Worm (Caenorhabditis elegans): ENCODE data around the gene ZK616.5.

ZK616.5 gene

ce11 chrIV:5419122-5419521, 27.4 kb downstream of the ZK616.5 start, which contains the start of gene ehn-3:
Gene ehn-3, minus strand, starts transcription at chrIV:5419222.
- TF ChIP-seq ces-1 (GFP tag; optimal IDR thresholded peaks at IDR 0.05): no peak
- TF ChIP-seq nhr-84 (tag; optimal IDR thresholded peaks at IDR 0.05): no peak
- no peak for TF ChIP-seq lin-15B (tag; optimal IDR thresholded peaks at IDR 0.05)
- TF ChIP-seq ceh-8 (GFP tag; optimal IDR thresholded peaks at IDR 0.05): no peak
- no peak for TF ChIP-seq mep-1 (tag; optimal IDR thresholded peaks at IDR 0.05)
- no peak for TF ChIP-seq nhr-47 (tag; optimal IDR thresholded peaks at IDR 0.05)
- TF ChIP-seq fos-1 (tag; optimal IDR thresholded peaks at IDR 0.05): no peak
- no peak for TF ChIP-seq nhr-237 (tag; optimal IDR thresholded peaks at IDR 0.05)
- TF ChIP-seq ceh-88 (GFP tag; IDR thresholded peaks at IDR 0.05): no peak
- TF ChIP-seq ceh-90 (tag; optimal IDR thresholded peaks at IDR 0.05): no peak
- TF ChIP-seq zip-4 (GFP tag; optimal IDR thresholded peaks at IDR 0.05): no peak
- no peak for TF ChIP-seq efl-3 (GFP tag; optimal IDR thresholded peaks at IDR 0.05)
- TF ChIP-seq mef-2 (tag; optimal IDR thresholded peaks at IDR 0.05): no peak
- no peak for TF ChIP-seq ets-5 (GFP tag; IDR thresholded peaks at IDR 0.05)
- TF ChIP-seq sptf-1 (tag; optimal IDR thresholded peaks at IDR 0.05): no peak
- no peak for TF ChIP-seq ama-1 (optimal IDR thresholded peaks at IDR 0.05)
- no peak for TF ChIP-seq Y116A8C.19 (tag; optimal IDR thresholded peaks at IDR 0.05; ENCODE audit: borderline replicate concordance)
- TF ChIP-seq lsy-2 (tag; optimal IDR thresholded peaks at IDR 0.05): no peak
- TF ChIP-seq hpl-2 (GFP tag; optimal IDR thresholded peaks at IDR 0.05): no peak

- TF ChIP-seq unc-86 (tag; optimal IDR thresholded peaks at IDR 0.05) (no peak), fkh-4 (tag; optimal IDR thresholded peaks at IDR 0.05; ENCODE audit: borderline replicate concordance) (no peak), skn-1 (tag; optimal IDR thresholded peaks at IDR 0.05) (no peak), fos-1 (tag; optimal IDR thresholded peaks at IDR 0.05) (no peak), ceh-63 (GFP tag; optimal IDR thresholded peaks at IDR 0.05) (no peak), nhr-90 (tag; optimal IDR thresholded peaks at IDR 0.05; ENCODE audit: poor library complexity) (no peak), lin-13 (GFP tag; optimal IDR thresholded peaks at IDR 0.05) (no peak), F16B12.6 (tag; optimal IDR thresholded peaks at IDR 0.05) (no peak), unc-98 (GFP tag; IDR thresholded peaks at IDR 0.05) (no peak), hlh-17 (GFP tag; optimal IDR thresholded peaks at IDR 0.05; ENCODE audit: borderline replicate concordance) (no peak)
Observed at ce11 chrIV:5438705-5439104, 47.0 kb downstream of the ZK616.5 start, which contains the start of gene mgl-3. Gene mgl-3, plus strand, starts transcription at chrIV:5439005.
